Worm (Caenorhabditis elegans): ENCODE data around the gene F35D11.4.

ce11 chrII:4604680-4605079 is 1.5 kb downstream of the F35D11.4 start:
- no peak for TF ChIP-seq flt-1 (GFP tag; IDR thresholded peaks at IDR 0.05)
- TF ChIP-seq ceh-36 (tag; optimal IDR thresholded peaks at IDR 0.05) = no peak
- TF ChIP-seq ama-1 (optimal IDR thresholded peaks at IDR 0.05) = no peak
- no peak for TF ChIP-seq hnd-1 (tag; optimal IDR thresholded peaks at IDR 0.05)
- TF ChIP-seq aly-1 (tag; optimal IDR thresholded peaks at IDR 0.05) = no peak
- no peak for TF ChIP-seq tbx-37 (GFP tag; conservative IDR thresholded peaks at IDR 0.05)
- TF ChIP-seq B0310.2 (tag; optimal IDR thresholded peaks at IDR 0.05) = no peak

Data from whole organism, early embryonic.